Fruit fly (Drosophila melanogaster): ENCODE measurements around the gene CG8202.
A peak's percentile ranks its signal among the peaks of the same experiment; 100 is the strongest.

CG8202 gene

dm6 chr3R:8731597-8732263 is at the start of gene CG8202, which contains the start of gene M1BP (continued):
- peak; percentile 85 for TF ChIP-seq YL-1 (GFP tag; optimal IDR thresholded peaks at IDR 0.05)
- TF ChIP-seq crol (GFP tag; IDR thresholded peaks at IDR 0.05), result no peak
- no peak; the same call in 1 of the 2 replicates for TF ChIP-seq toy (GFP tag; IDR thresholded peaks at IDR 0.05)
- no peak for TF ChIP-seq Bdp1 (GFP tag; optimal IDR thresholded peaks at IDR 0.05)
- TF ChIP-seq Gug (GFP tag; IDR thresholded peaks at IDR 0.05), result peak; percentile 75
- peak; percentile 95 for TF ChIP-seq CG14710 (tag; optimal IDR thresholded peaks at IDR 0.05)
- TF ChIP-seq Meics (GFP tag; optimal IDR thresholded peaks at IDR 0.05), result peak; percentile 94
- TF ChIP-seq CG3407 (GFP tag; optimal IDR thresholded peaks at IDR 0.05), result peak; percentile 71
- peak; percentile 89 for TF ChIP-seq CG15269 (tag; optimal IDR thresholded peaks at IDR 0.05)
- TF ChIP-seq CG31388 (GFP tag; optimal IDR thresholded peaks at IDR 0.05), result peak; percentile 67
- TF ChIP-seq Rfx (GFP tag; IDR thresholded peaks at IDR 0.05), result peak; percentile 80
- TF ChIP-seq cad (GFP tag; optimal IDR thresholded peaks at IDR 0.05), result no peak
- TF ChIP-seq lmd (GFP tag; IDR thresholded peaks at IDR 0.05), result peak; percentile 82
- TF ChIP-seq E2f1 (GFP tag; IDR thresholded peaks at IDR 0.05), result peak; percentile 73; the same call in 1 of the 2 replicates
- no peak for TF ChIP-seq Opbp (GFP tag; IDR thresholded peaks at IDR 0.05; ENCODE audit: partially characterized antibody)
- no peak for TF ChIP-seq Atf3 (GFP tag; optimal IDR thresholded peaks at IDR 0.05)
- peak; percentile 31 for TF ChIP-seq CG1792 (GFP tag; optimal IDR thresholded peaks at IDR 0.05)
- peak; percentile 95 for TF ChIP-seq CG4360 (GFP tag; IDR thresholded peaks at IDR 0.05)
- peak in 1 of 3 experiments; percentile 96 for TF ChIP-seq lola (GFP tag; optimal IDR thresholded peaks at IDR 0.05)
- TF ChIP-seq seq (GFP tag; IDR thresholded peaks at IDR 0.05), result peak; percentile 65; the same call in 1 of the 2 replicates
- peak; percentile 96 for TF ChIP-seq nmo (GFP tag; optimal IDR thresholded peaks at IDR 0.05)
- no peak for TF ChIP-seq hb (GFP tag; IDR thresholded peaks at IDR 0.05; ENCODE audit: partially characterized antibody)
- peak; percentile 98 for TF ChIP-seq CG17361 (GFP tag; IDR thresholded peaks at IDR 0.05)
- TF ChIP-seq Hr3 (GFP tag; optimal IDR thresholded peaks at IDR 0.05), result peak; percentile 94
- TF ChIP-seq CG32532 (GFP tag; IDR thresholded peaks at IDR 0.05), result peak; percentile 85
- TF ChIP-seq Lim3 (GFP tag; IDR thresholded peaks at IDR 0.05), result no peak
- peak; percentile 74; the same call in 2 of the 3 replicates for TF ChIP-seq Mrtf (GFP tag; IDR thresholded peaks at IDR 0.05)
- TF ChIP-seq gsb (GFP tag; IDR thresholded peaks at IDR 0.05), result 0 out of 2 replicates have a peak, but pooled peaks have one; percentile 37
- peak; percentile 71 for TF ChIP-seq Antp (GFP tag; optimal IDR thresholded peaks at IDR 0.05)
- peak; percentile 2 for TF ChIP-seq Dp (GFP tag; optimal IDR thresholded peaks at IDR 0.05)
- no peak for TF ChIP-seq ham (GFP tag; IDR thresholded peaks at IDR 0.05)
- no peak for TF ChIP-seq fd102C (GFP tag; optimal IDR thresholded peaks at IDR 0.05)
- no peak for TF ChIP-seq GATAe (GFP tag; conservative IDR thresholded peaks at IDR 0.05)
- TF ChIP-seq so (GFP tag; IDR thresholded peaks at IDR 0.05), result peak; percentile 63; the same call in 1 of the 3 replicates
- TF ChIP-seq CG2116 (GFP tag; optimal IDR thresholded peaks at IDR 0.05), result peak; percentile 73
- TF ChIP-seq nerfin-1 (tag; optimal IDR thresholded peaks at IDR 0.05), result peak; percentile 90
- TF ChIP-seq Hmx (GFP tag; optimal IDR thresholded peaks at IDR 0.05), result no peak
- peak; percentile 8; the same call in 1 of the 2 replicates for TF ChIP-seq Taf1 (GFP tag; IDR thresholded peaks at IDR 0.05)
- TF ChIP-seq CG8944 (GFP tag; optimal IDR thresholded peaks at IDR 0.05), result peak; percentile 39
- peak; percentile 57; the same call in 1 of the 2 replicates for TF ChIP-seq CG43689 (GFP tag; IDR thresholded peaks at IDR 0.05)
- 0 out of 2 replicates have a peak, but pooled peaks have one; percentile 39 for TF ChIP-seq stc (GFP tag; IDR thresholded peaks at IDR 0.05)
- peak; percentile 56; the same call in 1 of the 2 replicates for TF ChIP-seq CG11085 (GFP tag; IDR thresholded peaks at IDR 0.05)
- TF ChIP-seq CG5245 (GFP tag; optimal IDR thresholded peaks at IDR 0.05), result peak; percentile 76
- TF ChIP-seq crp (GFP tag; optimal IDR thresholded peaks at IDR 0.05), result peak in 1 of 2 experiments; percentile 73
- TF ChIP-seq slbo (GFP tag; IDR thresholded peaks at IDR 0.05), result peak; percentile 85
- peak; percentile 74 for TF ChIP-seq ewg (GFP tag; optimal IDR thresholded peaks at IDR 0.05)
- TF ChIP-seq corto (GFP tag; optimal IDR thresholded peaks at IDR 0.05), result peak; percentile 34
- TF ChIP-seq CG10543 (GFP tag; optimal IDR thresholded peaks at IDR 0.05), result peak; percentile 96
- TF ChIP-seq BEAF-32 (GFP tag; optimal IDR thresholded peaks at IDR 0.05), result no peak

Measured in whole organism, embryonic.